Worm (Caenorhabditis elegans) whole organism, late embryonic: ENCODE measurements around the gene ndua-8.

ENCODE experiments used
- C08G9.2 ChIP-seq: sonication (generic microtip); optimal IDR thresholded peaks from 2 replicates; lab custom pipeline; 2016; ENCODE audit warnings: mild to moderate bottlenecking, missing genetic modification characterization, moderate library complexity, missing compliant biosample characterization
- C38D4.7 ChIP-seq: fragments of 200-800 bp; sonication (Bioruptor generic); optimal IDR thresholded peaks from 2 replicates; lab custom pipeline; 2018; ENCODE audit warnings: mild to moderate bottlenecking, missing genetic modification characterization, moderate library complexity, missing compliant biosample characterization
- K02D7.2 ChIP-seq: sonication (generic microtip); optimal IDR thresholded peaks from 2 replicates; lab custom pipeline; 2017; ENCODE audit warnings: mild to moderate bottlenecking, missing genetic modification characterization, missing compliant biosample characterization
- T23F11.4 ChIP-seq: fragments of 200-800 bp; sonication (Bioruptor generic); optimal IDR thresholded peaks from 2 replicates; lab custom pipeline; 2018; ENCODE audit warnings: mild to moderate bottlenecking, missing genetic modification characterization, missing compliant biosample characterization
- Y22D7AL.16 ChIP-seq: sonication (generic microtip); optimal IDR thresholded peaks from 2 replicates; lab custom pipeline; 2016; ENCODE audit warnings: missing genetic modification characterization, missing compliant biosample characterization
- ahr-1 ChIP-seq: sonication (generic microtip); optimal IDR thresholded peaks from 2 replicates; lab custom pipeline; 2016; ENCODE audit warnings: missing genetic modification characterization, missing compliant biosample characterization
- ceh-19 ChIP-seq: fragments of 200-800 bp; sonication (Bioruptor generic); optimal IDR thresholded peaks from 2 replicates; lab custom pipeline; 2018; ENCODE audit warnings: mild to moderate bottlenecking, missing genetic modification characterization, missing compliant biosample characterization
- ceh-2 ChIP-seq: sonication (generic microtip); optimal IDR thresholded peaks from 2 replicates; lab custom pipeline; 2016; ENCODE audit warnings: missing genotype, missing genetic modification characterization, missing compliant biosample characterization
- ceh-22 ChIP-seq: sonication (generic microtip); optimal IDR thresholded peaks from 2 replicates; lab custom pipeline; 2017; ENCODE audit warnings: missing biosample characterization, missing genetic modification characterization
- ceh-30 ChIP-seq: fragments of 150-350 bp; optimal IDR thresholded peaks from 2 replicates; lab custom pipeline; 2014; ENCODE audit warnings: missing biosample characterization, missing genetic modification characterization
- ceh-31 ChIP-seq: sonication (generic microtip); optimal IDR thresholded peaks from 2 replicates; lab custom pipeline; 2016; ENCODE audit warnings: missing genetic modification characterization, missing compliant biosample characterization
- ceh-34 ChIP-seq: sonication (generic microtip); optimal IDR thresholded peaks from 2 replicates; lab custom pipeline; 2016; ENCODE audit warnings: mild to moderate bottlenecking, missing genetic modification characterization, missing compliant biosample characterization
- ceh-45 ChIP-seq: fragments of 200-800 bp; sonication (Bioruptor generic); IDR thresholded peaks from 2 replicates; pipeline ENCODE4 v1.3.6; 2022; ENCODE audit warnings: missing genetic modification reagents, missing genetic modification characterization, missing compliant biosample characterization
- ceh-48 ChIP-seq: sonication (generic microtip); optimal IDR thresholded peaks from 2 replicates; lab custom pipeline; 2016; ENCODE audit warnings: missing genetic modification characterization, inconsistent platforms, missing compliant biosample characterization
- che-1 ChIP-seq: sonication (generic microtip); optimal IDR thresholded peaks from 2 replicates; lab custom pipeline; 2016; ENCODE audit warnings: mild to moderate bottlenecking, missing genetic modification characterization, missing compliant biosample characterization
- dmd-4 ChIP-seq: sonication (generic microtip); optimal IDR thresholded peaks from 2 replicates; lab custom pipeline; 2016; ENCODE audit warnings: borderline replicate concordance, missing genetic modification characterization, missing compliant biosample characterization
- ets-4 ChIP-seq: sonication (generic microtip); optimal IDR thresholded peaks from 2 replicates; lab custom pipeline; 2016; ENCODE audit warnings: missing genetic modification characterization, missing compliant biosample characterization
- fax-1 ChIP-seq: sonication (generic microtip); optimal IDR thresholded peaks from 2 replicates; lab custom pipeline; 2016; ENCODE audit warnings: missing genotype, missing genetic modification characterization, missing compliant biosample characterization
- fkh-10 ChIP-seq: fragments of 150-350 bp; optimal IDR thresholded peaks from 2 replicates; lab custom pipeline; 2014; ENCODE audit warnings: missing biosample characterization, missing genetic modification reagents, missing genetic modification characterization
- fkh-6 ChIP-seq: sonication (generic microtip); optimal IDR thresholded peaks from 2 replicates; lab custom pipeline; 2016; ENCODE audit warnings: missing genetic modification characterization, missing compliant biosample characterization
- hlh-15 ChIP-seq: sonication (generic microtip); optimal IDR thresholded peaks from 2 replicates; lab custom pipeline; 2016; ENCODE audit warnings: missing genetic modification characterization, missing compliant biosample characterization
- hlh-30 ChIP-seq: sonication (generic microtip); optimal IDR thresholded peaks from 2 replicates; lab custom pipeline; 2017; ENCODE audit warnings: antibody characterized with exemption, missing genetic modification characterization, missing compliant biosample characterization; ENCODE audit not compliant: insufficient read depth
- hlh-6 ChIP-seq: sonication (generic microtip); optimal IDR thresholded peaks from 2 replicates; lab custom pipeline; 2016; ENCODE audit warnings: missing genotype, missing genetic modification characterization, missing compliant biosample characterization
- hlh-8 ChIP-seq: sonication (generic microtip); optimal IDR thresholded peaks from 2 replicates; lab custom pipeline; 2016; ENCODE audit warnings: missing genotype, missing genetic modification characterization, missing compliant biosample characterization
- lin-11 ChIP-seq: fragments of 200-800 bp; sonication (Bioruptor generic); optimal IDR thresholded peaks from 2 replicates; lab custom pipeline; 2018; ENCODE audit warnings: mild to moderate bottlenecking, missing genetic modification characterization, missing compliant biosample characterization
- madf-2 ChIP-seq: sonication (generic microtip); optimal IDR thresholded peaks from 2 replicates; lab custom pipeline; 2017; ENCODE audit warnings: missing genetic modification characterization, missing compliant biosample characterization
- mec-3 ChIP-seq: sonication (generic microtip); optimal IDR thresholded peaks from 2 replicates; lab custom pipeline; 2016; ENCODE audit warnings: borderline replicate concordance, missing genetic modification characterization, missing compliant biosample characterization
- nfya-1 ChIP-seq: sonication (generic microtip); optimal IDR thresholded peaks from 2 replicates; lab custom pipeline; 2017; ENCODE audit warnings: missing genetic modification characterization, mild to moderate bottlenecking, missing compliant biosample characterization, antibody characterized with exemption, moderate library complexity
- nhr-232 ChIP-seq: sonication (generic microtip); optimal IDR thresholded peaks from 2 replicates; lab custom pipeline; 2016; ENCODE audit warnings: missing genetic modification characterization, missing compliant biosample characterization
- pag-3 ChIP-seq: sonication (generic microtip); optimal IDR thresholded peaks from 2 replicates; lab custom pipeline; 2016; ENCODE audit warnings: missing compliant biosample characterization, missing genetic modification characterization, borderline replicate concordance
- pat-9 ChIP-seq: fragments of 200-800 bp; sonication (Bioruptor generic); optimal IDR thresholded peaks from 2 replicates; lab custom pipeline; 2018; ENCODE audit warnings: mild to moderate bottlenecking, missing genetic modification characterization, moderate library complexity, missing compliant biosample characterization
- pax-1 ChIP-seq: fragments of 150-350 bp; optimal IDR thresholded peaks from 2 replicates; lab custom pipeline; 2014; ENCODE audit warnings: missing biosample characterization, missing genetic modification characterization
- pha-2 ChIP-seq: sonication (generic microtip); optimal IDR thresholded peaks from 2 replicates; lab custom pipeline; 2017; ENCODE audit warnings: mild to moderate bottlenecking, missing genetic modification characterization, missing compliant biosample characterization
- pha-4 ChIP-seq: fragments of 150-350 bp; optimal IDR thresholded peaks from 2 replicates; lab custom pipeline; 2018; ENCODE audit warnings: missing biosample characterization, missing genetic modification reagents, missing genetic modification characterization
- pqm-1 ChIP-seq: sonication (generic microtip); optimal IDR thresholded peaks from 2 replicates; lab custom pipeline; 2016; ENCODE audit warnings: missing genetic modification characterization, missing compliant biosample characterization
- rnt-1 ChIP-seq: sonication (generic microtip); optimal IDR thresholded peaks from 2 replicates; lab custom pipeline; 2016; ENCODE audit warnings: missing genetic modification characterization, missing compliant biosample characterization
- sox-2 ChIP-seq: fragments of 200-800 bp; sonication (Bioruptor generic); IDR thresholded peaks from 2 replicates; pipeline ENCODE4 v1.3.6; 2022; ENCODE audit warnings: missing genetic modification reagents, missing genetic modification characterization, missing compliant biosample characterization
- sox-4 ChIP-seq: sonication (generic microtip); optimal IDR thresholded peaks from 2 replicates; lab custom pipeline; 2017; ENCODE audit warnings: mild to moderate bottlenecking, missing genetic modification characterization, inconsistent platforms, missing compliant biosample characterization
- syd-9 ChIP-seq: sonication (generic microtip); optimal IDR thresholded peaks from 2 replicates; lab custom pipeline; 2016; ENCODE audit warnings: mild to moderate bottlenecking, missing genetic modification characterization, moderate library complexity, missing compliant biosample characterization
- tbx-2 ChIP-seq: sonication (generic microtip); optimal IDR thresholded peaks from 2 replicates; lab custom pipeline; 2016; ENCODE audit warnings: missing genetic modification characterization, missing compliant biosample characterization
- ttx-3 ChIP-seq: sonication (generic microtip); optimal IDR thresholded peaks from 2 replicates; lab custom pipeline; 2016; ENCODE audit warnings: missing genetic modification reagents, missing genetic modification characterization, missing compliant biosample characterization
- unc-3 ChIP-seq, 2 experiments: fragments of 200-800 bp in 1 of 2; sonication (Bioruptor generic) in 1 of 2; sonication (generic microtip) in 1 of 2; conservative IDR thresholded peaks in 1 of 2; optimal IDR thresholded peaks in 1 of 2; 2 replicates each; pipeline versions ENCODE4 v1.3.6 to Lab custom; 2016 to 2022; ENCODE audit warnings: missing compliant biosample characterization in 2 of 2, missing genetic modification characterization in 2 of 2, missing genetic modification reagents in 1 of 2
- unc-42 ChIP-seq: sonication (generic microtip); optimal IDR thresholded peaks from 2 replicates; lab custom pipeline; 2016; ENCODE audit warnings: missing genotype, missing genetic modification characterization, missing compliant biosample characterization
- unc-55 ChIP-seq: sonication (generic microtip); optimal IDR thresholded peaks from 2 replicates; lab custom pipeline; 2017; ENCODE audit warnings: missing biosample characterization, missing genetic modification reagents, missing genetic modification characterization
- unc-86 ChIP-seq: sonication (generic microtip); optimal IDR thresholded peaks from 2 replicates; lab custom pipeline; 2016; ENCODE audit warnings: missing genetic modification characterization, missing compliant biosample characterization
- zip-5 ChIP-seq: sonication (generic microtip); optimal IDR thresholded peaks from 2 replicates; lab custom pipeline; 2016; ENCODE audit warnings: missing genetic modification characterization, missing compliant biosample characterization

The ndua-8 gene

ce11 chrIII:2572421-2572820 is 43.6 kb downstream of the ndua-8 start:
- no peak for TF ChIP-seq sox-4
- no peak for TF ChIP-seq ets-4 (tag; lab: Kevin White, UChicago)
- no peak for TF ChIP-seq ttx-3
- no peak for TF ChIP-seq fkh-6 (tag; lab: Kevin White, UChicago)
- peak; percentile 75 for TF ChIP-seq nfya-1 (tag; lab: Kevin White, UChicago)
- no peak for TF ChIP-seq ahr-1 (tag; lab: Kevin White, UChicago)

ce11 chrIII:2575635-2576164 is 46.8 kb downstream of the ndua-8 start, which contains the start of gene Y54F10AR.1:
Gene Y54F10AR.1, minus strand, starts transcription at chrIII:2575685.
- TF ChIP-seq C08G9.2 (tag; lab: Kevin White, UChicago): no peak
- TF ChIP-seq K02D7.2: no peak
- TF ChIP-seq hlh-30: no peak
- TF ChIP-seq pag-3 (tag; lab: Kevin White, UChicago): no peak
- no peak for TF ChIP-seq dmd-4 (tag; lab: Kevin White, UChicago)
- no peak for TF ChIP-seq pha-4
- no peak for TF ChIP-seq Y22D7AL.16 (tag; lab: Kevin White, UChicago)
- TF ChIP-seq hlh-8 (tag; lab: Kevin White, UChicago): no peak
- TF ChIP-seq ceh-19 (GFP tag; lab: Kevin White, UChicago): no peak
- no peak for TF ChIP-seq ceh-30 (tag; lab: Kevin White, UChicago)
- TF ChIP-seq C38D4.7 (GFP tag; lab: Kevin White, UChicago): no peak
- TF ChIP-seq ceh-34: no peak
- no peak for TF ChIP-seq che-1
- TF ChIP-seq nfya-1 (tag; lab: Kevin White, UChicago): no peak
- TF ChIP-seq ceh-22 (tag; lab: Kevin White, UChicago): no peak
- no peak for TF ChIP-seq T23F11.4 (GFP tag; lab: Kevin White, UChicago)
- TF ChIP-seq unc-86 (tag; lab: Kevin White, UChicago): no peak
- TF ChIP-seq ceh-2 (tag; lab: Kevin White, UChicago): no peak

DNA sequence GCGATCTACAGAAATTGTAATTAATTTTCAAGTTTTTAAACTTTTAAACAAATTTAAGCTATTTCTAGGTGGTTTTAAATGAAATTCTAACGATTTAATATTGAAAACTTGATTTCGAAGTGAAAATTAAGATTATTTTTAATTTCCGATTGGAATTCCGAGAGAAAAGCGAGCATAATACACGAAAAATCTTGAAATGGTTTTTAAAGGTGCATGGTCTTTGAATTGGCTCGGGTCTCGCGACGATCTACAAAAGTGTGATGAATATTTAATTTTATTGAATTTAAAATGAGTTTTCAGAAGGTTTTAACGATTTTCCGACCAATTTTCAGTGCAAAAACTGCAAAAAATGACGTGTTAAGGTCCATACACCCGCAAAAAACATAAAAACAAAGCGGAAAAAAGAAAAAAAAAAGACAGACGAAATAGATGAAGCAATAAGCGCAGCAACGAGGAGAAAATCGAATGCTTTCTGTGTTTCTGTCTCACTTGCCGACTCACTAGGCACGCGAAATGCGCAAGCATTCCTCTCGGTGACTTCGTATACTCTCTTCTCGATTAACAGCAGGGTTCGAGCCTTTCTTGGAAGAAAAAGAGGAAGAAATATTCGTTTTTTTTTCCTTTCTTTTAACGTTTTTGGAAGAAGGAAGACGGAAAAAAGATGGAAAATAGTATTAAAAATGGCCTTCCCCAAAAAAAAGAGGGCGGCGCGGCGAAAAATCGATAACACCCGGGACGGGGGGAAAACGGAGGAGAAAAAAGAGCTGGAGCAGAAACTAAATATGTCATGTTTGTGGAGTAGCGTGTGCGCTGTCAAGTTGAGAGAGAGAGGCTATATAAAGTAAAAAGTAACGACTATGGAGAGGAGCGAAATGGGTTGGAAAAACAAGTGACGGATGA is 47.7 kb downstream of the ndua-8 start:
- TF ChIP-seq nhr-232 (tag; lab: Kevin White, UChicago) (no peak), rnt-1 (tag; lab: Kevin White, UChicago) (no peak), pha-2 (tag; lab: Kevin White, UChicago) (no peak), fkh-10 (GFP tag; lab: Kevin White, UChicago) (no peak), tbx-2 (peak; percentile 49), lin-11 (tag; lab: Kevin White, UChicago) (peak; percentile 20), zip-5 (tag; lab: Kevin White, UChicago) (no peak), fax-1 (tag; lab: Kevin White, UChicago) (no peak), syd-9 (tag; lab: Kevin White, UChicago) (no peak), ceh-19 (GFP tag; lab: Kevin White, UChicago) (peak; percentile 43), hlh-6 (tag; lab: Kevin White, UChicago) (no peak), pax-1 (tag; lab: Kevin White, UChicago) (no peak), unc-42 (tag; lab: Kevin White, UChicago) (peak; percentile 54), ceh-22 (tag; lab: Kevin White, UChicago) (no peak), hlh-15 (no peak), ceh-45 (no peak), ttx-3 (no peak), C08G9.2 (tag; lab: Kevin White, UChicago) (no peak), nfya-1 (tag; lab: Kevin White, UChicago) (peak; percentile 57), unc-55 (GFP tag; lab: Kevin White, UChicago) (no peak), hlh-8 (tag; lab: Kevin White, UChicago) (no peak), madf-2 (tag; lab: Kevin White, UChicago) (peak; percentile 46), ceh-34 (no peak), pqm-1 (tag; lab: Kevin White, UChicago) (no peak), sox-2 (GFP tag; lab: Robert Waterston, UW) (no peak), unc-3 (GFP tag; conservative IDR thresholded peaks at IDR 0.05; lab: Robert Waterston, UW) (no peak), unc-3 (tag; optimal IDR thresholded peaks at IDR 0.05; lab: Kevin White, UChicago) (peak; percentile 29), ceh-48 (peak; percentile 45), ets-4 (tag; lab: Kevin White, UChicago) (no peak), mec-3 (tag; lab: Kevin White, UChicago) (no peak), ceh-31 (tag; lab: Kevin White, UChicago) (peak; percentile 69), pat-9 (tag; lab: Kevin White, UChicago) (no peak)
